Fruit fly (Drosophila melanogaster) whole organism, embryonic: ENCODE measurements around the gene gpp.

ENCODE experiments used
- Antp ChIP-seq: fragments of 200-800 bp; sonication (Bioruptor generic); optimal IDR thresholded peaks from 3 replicates; lab custom pipeline; 2016; ENCODE audit warnings: missing biosample characterization, missing genetic modification characterization
- Atf-2 ChIP-seq: fragments of 200-800 bp; sonication (Bioruptor generic); optimal IDR thresholded peaks from 2 replicates; lab custom pipeline; 2016; ENCODE audit warnings: missing biosample characterization, missing genetic modification characterization
- Atf6 ChIP-seq: fragments of 200-800 bp; sonication (Bioruptor generic); IDR thresholded peaks from 2 replicates; pipeline ENCODE4 v1.3.6; 2022; ENCODE audit warnings: missing biosample characterization, missing genetic modification characterization
- B-H2 ChIP-seq: fragments of 200-800 bp; sonication (Bioruptor generic); optimal IDR thresholded peaks from 2 replicates; lab custom pipeline; 2018; ENCODE audit warnings: missing biosample characterization, mild to moderate bottlenecking, missing genetic modification characterization
- CG10209 ChIP-seq: fragments of 200-800 bp; sonication (Bioruptor generic); optimal IDR thresholded peaks from 3 replicates; lab custom pipeline; 2017; ENCODE audit warnings: missing biosample characterization, mild to moderate bottlenecking, missing genetic modification characterization, missing genetic modification reagents
- CG12942 ChIP-seq: fragments of 200-800 bp; sonication (Bioruptor generic); optimal IDR thresholded peaks from 3 replicates; lab custom pipeline; 2016; ENCODE audit warnings: missing biosample characterization, missing genetic modification characterization
- CG13296 ChIP-seq: fragments of 200-800 bp; sonication (Bioruptor generic); optimal IDR thresholded peaks from 3 replicates; lab custom pipeline; 2018; ENCODE audit warnings: missing biosample characterization, mild to moderate bottlenecking, missing genetic modification characterization
- CG1647 ChIP-seq: fragments of 200-800 bp; sonication (Bioruptor generic); optimal IDR thresholded peaks from 3 replicates; lab custom pipeline; 2016; ENCODE audit warnings: missing biosample characterization, missing genetic modification characterization
- CG18619 ChIP-seq: fragments of 200-800 bp; sonication (Bioruptor generic); optimal IDR thresholded peaks from 3 replicates; lab custom pipeline; 2017; ENCODE audit warnings: missing biosample characterization, mild to moderate bottlenecking, missing genetic modification characterization
- CG2678 ChIP-seq: fragments of 200-800 bp; sonication (Bioruptor generic); optimal IDR thresholded peaks from 3 replicates; lab custom pipeline; 2019; ENCODE audit warnings: missing biosample characterization, mild to moderate bottlenecking, missing genetic modification characterization, moderate library complexity
- CG34224 ChIP-seq: fragments of 200-800 bp; sonication (Bioruptor generic); IDR thresholded peaks from 3 replicates; pipeline ENCODE4 v1.3.6; 2022; ENCODE audit warnings: missing biosample characterization, missing genetic modification characterization; ENCODE audit not compliant: partially characterized antibody
- CG43689 ChIP-seq: fragments of 200-800 bp; sonication (Bioruptor generic); IDR thresholded peaks from 2 replicates; pipeline ENCODE4 v1.3.6; 2022; ENCODE audit warnings: missing biosample characterization, missing genetic modification characterization
- CG4617 ChIP-seq: fragments of 200-800 bp; sonication (Bioruptor generic); optimal IDR thresholded peaks from 3 replicates; lab custom pipeline; 2016; ENCODE audit warnings: missing biosample characterization, missing genetic modification characterization, borderline replicate concordance
- CG4707 ChIP-seq: fragments of 200-800 bp; sonication (Bioruptor generic); optimal IDR thresholded peaks from 2 replicates; lab custom pipeline; 2018; ENCODE audit warnings: missing biosample characterization, mild to moderate bottlenecking, missing genetic modification characterization, moderate library complexity
- CG4730 ChIP-seq: fragments of 200-800 bp; sonication (Bioruptor generic); IDR thresholded peaks from 2 replicates; pipeline ENCODE4 v1.3.6; 2022; ENCODE audit warnings: missing biosample characterization, missing genetic modification characterization
- CG6791 ChIP-seq: fragments of 200-800 bp; sonication (Bioruptor generic); IDR thresholded peaks from 3 replicates; pipeline ENCODE4 v1.3.6; 2022; ENCODE audit warnings: missing biosample characterization, missing genetic modification characterization; ENCODE audit not compliant: partially characterized antibody
- CG7839 ChIP-seq: fragments of 200-800 bp; sonication (Bioruptor generic); optimal IDR thresholded peaks from 3 replicates; lab custom pipeline; 2018; ENCODE audit warnings: missing biosample characterization, mild to moderate bottlenecking, missing genetic modification characterization, moderate library complexity
- CG8924 ChIP-seq: fragments of 200-800 bp; optimal IDR thresholded peaks from 3 replicates; lab custom pipeline; 2019; ENCODE audit warnings: missing biosample characterization, mild to moderate bottlenecking, missing genetic modification characterization, moderate library complexity
- CG9437 ChIP-seq: fragments of 200-800 bp; sonication (Bioruptor generic); optimal IDR thresholded peaks from 2 replicates; lab custom pipeline; 2018; ENCODE audit warnings: missing biosample characterization, mild to moderate bottlenecking, missing genetic modification characterization
- E2f2 ChIP-seq: fragments of 200-800 bp; sonication (Bioruptor generic); IDR thresholded peaks from 2 replicates; pipeline ENCODE4 v1.3.6; 2022; ENCODE audit warnings: missing biosample characterization, missing genetic modification characterization
- Elba2 ChIP-seq: fragments of 200-800 bp; sonication (Bioruptor generic); optimal IDR thresholded peaks from 3 replicates; lab custom pipeline; 2016; ENCODE audit warnings: missing biosample characterization, missing genetic modification characterization
- Hr3 ChIP-seq: fragments of 200-800 bp; sonication (Bioruptor generic); optimal IDR thresholded peaks from 3 replicates; lab custom pipeline; 2016; ENCODE audit warnings: missing biosample characterization, missing genetic modification characterization
- Kr ChIP-seq: fragments of 200-800 bp; sonication (Bioruptor generic); optimal IDR thresholded peaks from 2 replicates; lab custom pipeline; 2017; ENCODE audit warnings: missing biosample characterization, mild to moderate bottlenecking, missing genetic modification characterization
- Lhr ChIP-seq: fragments of 200-800 bp; sonication (Bioruptor generic); optimal IDR thresholded peaks from 3 replicates; lab custom pipeline; 2017; ENCODE audit warnings: mild to moderate bottlenecking, missing biosample characterization, missing genetic modification reagents, missing genetic modification characterization
- Mad ChIP-seq: fragments of 200-800 bp; sonication (Bioruptor generic); optimal IDR thresholded peaks from 2 replicates; lab custom pipeline; 2016; ENCODE audit warnings: missing biosample characterization, missing genetic modification characterization
- Meics ChIP-seq: fragments of 200-800 bp; sonication (Bioruptor generic); optimal IDR thresholded peaks from 2 replicates; lab custom pipeline; 2017; ENCODE audit warnings: missing biosample characterization, mild to moderate bottlenecking, missing genetic modification characterization
- Ptx1 ChIP-seq: fragments of 200-800 bp; sonication (Bioruptor generic); IDR thresholded peaks from 2 replicates; pipeline ENCODE4 v1.3.6; 2022; ENCODE audit warnings: missing biosample characterization, missing genetic modification characterization
- Side ChIP-seq: fragments of 200-800 bp; sonication (Bioruptor generic); optimal IDR thresholded peaks from 2 replicates; lab custom pipeline; 2016; ENCODE audit warnings: missing biosample characterization, missing genetic modification characterization
- ac ChIP-seq: fragments of 200-800 bp; sonication (Bioruptor generic); optimal IDR thresholded peaks from 3 replicates; lab custom pipeline; 2017; ENCODE audit warnings: missing biosample characterization, mild to moderate bottlenecking, missing genetic modification characterization
- ash1 ChIP-seq: fragments of 200-800 bp; sonication (Bioruptor generic); optimal IDR thresholded peaks from 2 replicates; lab custom pipeline; 2018; ENCODE audit warnings: missing biosample characterization, mild to moderate bottlenecking, missing genetic modification characterization
- cas ChIP-seq: fragments of 200-800 bp; sonication (Bioruptor generic); IDR thresholded peaks from 2 replicates; pipeline ENCODE4 v1.3.6; 2022; ENCODE audit warnings: missing biosample characterization, missing genetic modification characterization
- emc ChIP-seq: fragments of 200-800 bp; sonication (Bioruptor generic); optimal IDR thresholded peaks from 2 replicates; lab custom pipeline; 2016; ENCODE audit warnings: missing biosample characterization, missing genetic modification characterization
- en ChIP-seq: fragments of 200-800 bp; sonication (Bioruptor generic); optimal IDR thresholded peaks from 2 replicates; lab custom pipeline; 2016; ENCODE audit warnings: missing biosample characterization, missing genetic modification characterization
- fu2 ChIP-seq: fragments of 200-800 bp; sonication (Bioruptor generic); optimal IDR thresholded peaks from 2 replicates; lab custom pipeline; 2016; ENCODE audit warnings: missing biosample characterization, missing genetic modification characterization
- gfzf ChIP-seq: fragments of 200-800 bp; sonication (Bioruptor generic); optimal IDR thresholded peaks from 2 replicates; lab custom pipeline; 2016; ENCODE audit warnings: missing biosample characterization, mild to moderate bottlenecking, missing genetic modification characterization, moderate library complexity
- gsb ChIP-seq: fragments of 200-800 bp; sonication (Bioruptor generic); IDR thresholded peaks from 2 replicates; pipeline ENCODE4 v1.3.6; 2022; ENCODE audit warnings: missing biosample characterization, missing genetic modification characterization
- hb ChIP-seq: fragments of 200-800 bp; sonication (Bioruptor generic); IDR thresholded peaks from 3 replicates; pipeline ENCODE4 v1.3.6; 2022; ENCODE audit warnings: missing biosample characterization, missing genetic modification characterization; ENCODE audit not compliant: partially characterized antibody
- nerfin-1 ChIP-seq: fragments of 200-800 bp; sonication (Bioruptor generic); optimal IDR thresholded peaks from 3 replicates; lab custom pipeline; 2019; ENCODE audit warnings: missing biosample characterization, mild to moderate bottlenecking, missing genetic modification characterization, moderate library complexity
- odd ChIP-seq: fragments of 200-800 bp; sonication (Bioruptor generic); optimal IDR thresholded peaks from 2 replicates; lab custom pipeline; 2017; ENCODE audit warnings: missing biosample characterization, mild to moderate bottlenecking, missing genetic modification characterization
- pho ChIP-seq: fragments of 200-800 bp; sonication (Bioruptor generic); optimal IDR thresholded peaks from 2 replicates; lab custom pipeline; 2016; ENCODE audit warnings: missing biosample characterization, missing genetic modification characterization
- prd ChIP-seq, 3 experiments: fragments of >200 bp in 2 of 3; fragments of 200-800 bp in 1 of 3; sonication (Bioruptor generic) in 1 of 3; optimal IDR thresholded peaks in 2 of 3; IDR thresholded peaks in 1 of 3; 2 replicates in 2 of 3; 3 replicates in 1 of 3; pipeline versions ENCODE4 v1.3.6 to Lab custom; 2017 to 2022; ENCODE audit warnings: missing biosample characterization in 1 of 3, missing genetic modification characterization in 1 of 3
- sim ChIP-seq: fragments of 200-800 bp; sonication (Bioruptor generic); IDR thresholded peaks from 2 replicates; pipeline ENCODE4 v1.3.6; 2022; ENCODE audit warnings: missing biosample characterization, missing genetic modification characterization
- sna ChIP-seq: fragments of 200-800 bp; sonication (Bioruptor generic); IDR thresholded peaks from 2 replicates; pipeline ENCODE4 v1.3.6; 2022; ENCODE audit warnings: missing biosample characterization, missing genetic modification characterization; ENCODE audit not compliant: partially characterized antibody
- tap ChIP-seq: fragments of 200-800 bp; optimal IDR thresholded peaks from 3 replicates; lab custom pipeline; 2019; ENCODE audit warnings: missing biosample characterization, mild to moderate bottlenecking, missing genetic modification characterization, moderate library complexity
- tx ChIP-seq: fragments of 200-800 bp; sonication (Bioruptor generic); optimal IDR thresholded peaks from 2 replicates; lab custom pipeline; 2016; ENCODE audit warnings: missing biosample characterization, missing genetic modification characterization
- unc-4 ChIP-seq: fragments of 200-800 bp; sonication (Bioruptor generic); IDR thresholded peaks from 2 replicates; pipeline ENCODE4 v1.3.6; 2022; ENCODE audit warnings: missing biosample characterization, missing genetic modification characterization; ENCODE audit not compliant: partially characterized antibody
- unpg ChIP-seq: fragments of 200-800 bp; sonication (Bioruptor generic); optimal IDR thresholded peaks from 3 replicates; lab custom pipeline; 2018; ENCODE audit warnings: missing biosample characterization, mild to moderate bottlenecking, missing genetic modification characterization, moderate library complexity
- zen ChIP-seq: fragments of 200-800 bp; sonication (Bioruptor generic); optimal IDR thresholded peaks from 3 replicates; lab custom pipeline; 2018; ENCODE audit warnings: missing biosample characterization, mild to moderate bottlenecking, missing genetic modification characterization, moderate library complexity
- zfh2 ChIP-seq: fragments of 200-800 bp; sonication (Bioruptor generic); optimal IDR thresholded peaks from 2 replicates; lab custom pipeline; 2016; ENCODE audit warnings: missing biosample characterization, missing genetic modification characterization

Gene gpp

dm6 chr3R:6368550-6369238 lies 38.0 kb upstream of the gpp start, which contains the start of gene CG10286 (continued):
- no peak for TF ChIP-seq en
- no peak for TF ChIP-seq ac (GFP tag; lab: Kevin White, UChicago)
- peak; percentile 32 for TF ChIP-seq CG13296 (GFP tag; lab: Kevin White, UChicago)
- peak; percentile 39 for TF ChIP-seq CG9437
- 0 out of 2 replicates have a peak, but pooled peaks have one; percentile 5 for TF ChIP-seq Ptx1 (GFP tag; lab: Robert Waterston, UW)
- TF ChIP-seq Meics (GFP tag; lab: Kevin White, UChicago), result no peak
- peak; percentile 76 for TF ChIP-seq CG34224
- no peak for TF ChIP-seq CG4707 (GFP tag; lab: Kevin White, UChicago)
- no peak for TF ChIP-seq cas
- no peak for TF ChIP-seq ash1 (GFP tag; lab: Kevin White, UChicago)
- TF ChIP-seq hb (GFP tag; lab: Robert Waterston, UW), result peak; percentile 13; the same call in 1 of the 3 replicates
- no peak for TF ChIP-seq CG12942 (GFP tag; lab: Kevin White, UChicago)
- TF ChIP-seq unc-4, result peak; percentile 68
- no peak for TF ChIP-seq CG43689 (GFP tag; lab: Robert Waterston, UW)
- peak; percentile 14 for TF ChIP-seq CG4617 (GFP tag; lab: Kevin White, UChicago)
- no peak for TF ChIP-seq Elba2
- peak; percentile 23 for TF ChIP-seq zen
- peak; percentile 9 for TF ChIP-seq B-H2 (GFP tag; lab: Kevin White, UChicago)
- no peak for TF ChIP-seq prd (optimal IDR thresholded peaks at IDR 0.05; lab: Kevin White, UChicago)
- TF ChIP-seq prd (GFP tag; IDR thresholded peaks at IDR 0.05; lab: Robert Waterston, UW), result peak; percentile 30; the same call in 1 of the 3 replicates
- TF ChIP-seq gsb (GFP tag; lab: Robert Waterston, UW), result no peak
- peak; percentile 8 for TF ChIP-seq zfh2
- no peak for TF ChIP-seq sim
- no peak for TF ChIP-seq E2f2
- TF ChIP-seq Kr (GFP tag; lab: Kevin White, UChicago), result no peak
- TF ChIP-seq Atf-2 (GFP tag; lab: Kevin White, UChicago), result no peak
- no peak for TF ChIP-seq fu2
- no peak for TF ChIP-seq Lhr (GFP tag; lab: Kevin White, UChicago)
- no peak for TF ChIP-seq pho (GFP tag; lab: Kevin White, UChicago)
- TF ChIP-seq CG10209, result peak; percentile 16
- no peak for TF ChIP-seq Mad
- no peak for TF ChIP-seq odd
- peak; percentile 76 for TF ChIP-seq nerfin-1 (tag; lab: Kevin White, UChicago)
- peak; percentile 61 for TF ChIP-seq tap (tag; lab: Kevin White, UChicago)
- peak; percentile 86 for TF ChIP-seq CG8924 (tag; lab: Kevin White, UChicago)
- no peak for TF ChIP-seq CG4730 (GFP tag; lab: Robert Waterston, UW)
- peak; percentile 36 for TF ChIP-seq unpg (GFP tag; lab: Kevin White, UChicago)
- TF ChIP-seq tx (GFP tag; lab: Kevin White, UChicago), result no peak
- no peak for TF ChIP-seq emc (GFP tag; lab: Kevin White, UChicago)
- TF ChIP-seq Antp (GFP tag; lab: Kevin White, UChicago), result peak; percentile 2
- no peak; the same call in none of the 2 replicates for TF ChIP-seq sna
- no peak for TF ChIP-seq CG2678
- TF ChIP-seq CG7839 (tag; lab: Kevin White, UChicago), result peak; percentile 53
- peak; percentile 74 for TF ChIP-seq gfzf
- TF ChIP-seq CG6791, result peak; percentile 79
- no peak for TF ChIP-seq Side
- TF ChIP-seq Atf6 (GFP tag; lab: Robert Waterston, UW), result no peak
- peak; percentile 20 for TF ChIP-seq Hr3 (GFP tag; lab: Kevin White, UChicago)
- no peak for TF ChIP-seq CG1647 (GFP tag; lab: Kevin White, UChicago)
- TF ChIP-seq CG18619 (GFP tag; lab: Kevin White, UChicago), result no peak
